Fruit fly (Drosophila melanogaster): ENCODE measurements around the gene eIF4G1.

DNA sequence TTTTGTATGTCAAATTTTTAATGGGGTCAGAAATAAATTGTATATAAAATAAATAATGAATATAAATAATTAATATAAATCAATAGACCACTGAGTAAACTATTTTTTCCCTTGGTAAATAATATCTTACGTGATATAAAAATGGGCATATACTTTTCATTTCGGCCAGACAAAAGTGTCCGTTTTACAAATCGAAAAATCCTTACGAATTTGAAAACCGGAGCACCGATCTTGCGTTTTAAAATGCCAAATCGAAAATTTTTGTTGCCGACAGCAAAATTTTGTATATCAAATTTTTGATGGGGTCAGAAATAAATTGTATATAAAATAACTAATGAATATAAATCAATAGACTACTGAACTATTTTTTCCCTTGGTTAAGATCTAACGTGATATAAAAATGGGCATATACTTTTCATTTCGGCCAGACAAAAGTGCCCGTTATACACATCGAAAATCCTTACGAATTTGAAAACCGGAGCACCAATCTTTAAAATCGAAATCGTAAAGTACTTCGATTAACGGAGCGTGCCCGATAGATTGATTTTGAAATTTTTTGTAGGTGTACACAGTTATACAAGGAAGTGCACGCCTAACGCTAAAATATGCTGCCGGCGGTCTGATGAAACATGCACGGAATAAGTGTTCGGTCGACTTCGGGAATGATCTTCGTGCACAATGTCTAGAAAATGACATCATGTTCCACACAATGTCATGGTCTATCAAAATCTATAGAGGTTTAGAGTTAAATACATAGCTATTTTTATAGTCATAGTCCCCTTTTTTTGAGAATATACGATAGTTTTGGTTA lies 28.8 kb upstream of the eIF4G1 start:
- no peak for TF ChIP-seq pan (optimal IDR thresholded peaks at IDR 0.05)
- no peak for TF ChIP-seq CG8478 (optimal IDR thresholded peaks at IDR 0.05)
- TF ChIP-seq Dll (optimal IDR thresholded peaks at IDR 0.05) = no peak
